Fruit fly (Drosophila melanogaster): ENCODE measurements around the gene Top2.

Gene Top2

DNA sequence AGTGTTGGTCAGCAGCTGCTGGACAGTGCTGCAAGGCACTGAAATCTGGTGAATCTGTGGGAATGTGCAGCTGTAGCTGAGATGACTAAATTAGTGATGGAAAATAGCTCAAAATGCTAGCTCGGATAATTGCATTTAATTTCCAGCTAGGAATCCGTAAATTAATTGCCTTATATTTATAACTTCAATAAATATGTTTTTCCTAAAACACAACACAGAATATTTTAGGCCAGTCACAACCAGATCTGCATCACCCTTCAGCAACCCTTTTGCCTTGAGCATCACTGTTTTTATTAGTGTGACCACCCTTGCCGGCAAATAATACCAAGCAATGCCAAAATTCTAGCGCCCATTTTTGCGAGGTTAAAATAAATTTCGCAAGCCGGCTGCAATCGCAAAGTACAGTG, 8.6 kb downstream of the Top2 start, which contains the start of gene Hs2st (continued):
- TF ChIP-seq Ets97D (GFP tag; optimal IDR thresholded peaks at IDR 0.05) (peak; percentile 89), Dfd (GFP tag; optimal IDR thresholded peaks at IDR 0.05) (no peak), CG8359 (GFP tag; optimal IDR thresholded peaks at IDR 0.05; ENCODE audit: borderline replicate concordance) (peak; percentile 37), da (GFP tag; optimal IDR thresholded peaks at IDR 0.05) (peak; percentile 94), Max (GFP tag; optimal IDR thresholded peaks at IDR 0.05) (peak; percentile 96), ttk (GFP tag; IDR thresholded peaks at IDR 0.05) (peak; percentile 86), Ssrp (tag; optimal IDR thresholded peaks at IDR 0.05) (peak; percentile 91), Oli (tag; optimal IDR thresholded peaks at IDR 0.05) (peak; percentile 85), pum (GFP tag; optimal IDR thresholded peaks at IDR 0.05) (peak; percentile 96), Atf3 (GFP tag; optimal IDR thresholded peaks at IDR 0.05) (peak; percentile 94), sna (GFP tag; IDR thresholded peaks at IDR 0.05; ENCODE audit: partially characterized antibody) (no peak; the same call in 1 of the 2 replicates), CG6683 (GFP tag; optimal IDR thresholded peaks at IDR 0.05) (peak; percentile 68), CG15269 (tag; optimal IDR thresholded peaks at IDR 0.05) (peak; percentile 88), bcd (GFP tag; optimal IDR thresholded peaks at IDR 0.05) (peak; percentile 92), ara (GFP tag; IDR thresholded peaks at IDR 0.05) (peak; percentile 86), CG11398 (GFP tag; optimal IDR thresholded peaks at IDR 0.05) (peak; percentile 84), Eip74EF (GFP tag; optimal IDR thresholded peaks at IDR 0.05) (no peak), CG8290 (GFP tag; optimal IDR thresholded peaks at IDR 0.05) (peak; percentile 94), CG8290 (tag; optimal IDR thresholded peaks at IDR 0.05) (peak; percentile 83 to 95), so (GFP tag; IDR thresholded peaks at IDR 0.05) (peak; percentile 89; the same call in 1 of the 3 replicates), CG6813 (GFP tag; optimal IDR thresholded peaks at IDR 0.05) (peak; percentile 61), fu2 (GFP tag; optimal IDR thresholded peaks at IDR 0.05) (peak; percentile 96), CG3407 (GFP tag; optimal IDR thresholded peaks at IDR 0.05) (peak; percentile 74), CG18599 (GFP tag; optimal IDR thresholded peaks at IDR 0.05) (peak; percentile 91), Rx (GFP tag; IDR thresholded peaks at IDR 0.05) (peak; percentile 90), CG17912 (GFP tag; optimal IDR thresholded peaks at IDR 0.05) (peak; percentile 57), Awh (GFP tag; IDR thresholded peaks at IDR 0.05) (peak; percentile 79), Bgb (GFP tag; IDR thresholded peaks at IDR 0.05; ENCODE audit: partially characterized antibody) (0 out of 2 replicates have a peak, but pooled peaks have one; percentile 17), CG12104 (GFP tag; optimal IDR thresholded peaks at IDR 0.05) (peak; percentile 85), CG13424 (tag; optimal IDR thresholded peaks at IDR 0.05) (peak; percentile 91), CG2129 (GFP tag; IDR thresholded peaks at IDR 0.05; ENCODE audit: partially characterized antibody) (no peak), CG3065 (GFP tag; optimal IDR thresholded peaks at IDR 0.05) (peak; percentile 85), CG7987 (GFP tag; optimal IDR thresholded peaks at IDR 0.05) (peak; percentile 87), dm (GFP tag; optimal IDR thresholded peaks at IDR 0.05) (peak; percentile 89), CG17186 (GFP tag; optimal IDR thresholded peaks at IDR 0.05) (peak; percentile 84), D19A (tag; optimal IDR thresholded peaks at IDR 0.05) (peak; percentile 66), hth (optimal IDR thresholded peaks at IDR 0.05) (no peak), emc (GFP tag; optimal IDR thresholded peaks at IDR 0.05) (peak; percentile 84), ATbp (GFP tag; optimal IDR thresholded peaks at IDR 0.05) (peak; percentile 78), Hsf (GFP tag; optimal IDR thresholded peaks at IDR 0.05) (peak; percentile 97), CG18619 (GFP tag; optimal IDR thresholded peaks at IDR 0.05) (peak; percentile 90), Dll (GFP tag; IDR thresholded peaks at IDR 0.05; ENCODE audit: partially characterized antibody) (peak; percentile 47; the same call in 2 of the 4 replicates), CG1233 (GFP tag; optimal IDR thresholded peaks at IDR 0.05) (peak; percentile 83), sug (tag; optimal IDR thresholded peaks at IDR 0.05) (peak; percentile 94), Hey (tag; optimal IDR thresholded peaks at IDR 0.05) (peak; percentile 77), Side (GFP tag; optimal IDR thresholded peaks at IDR 0.05) (peak; percentile 91), twi (tag; optimal IDR thresholded peaks at IDR 0.05) (peak; percentile 86), CG10979 (tag; optimal IDR thresholded peaks at IDR 0.05) (peak; percentile 81), CG15479 (GFP tag; optimal IDR thresholded peaks at IDR 0.05) (peak; percentile 93), dmrt99B (tag; optimal IDR thresholded peaks at IDR 0.05) (peak; percentile 86)

Data from whole organism, embryonic.